Worm (Caenorhabditis elegans) whole organism, young adult: ENCODE measurements around the gene C05C9.3.

ENCODE experiments used
- C17E4.6 ChIP-seq: fragments of 200-800 bp; sonication (Bioruptor generic); IDR thresholded peaks from 2 replicates; pipeline ENCODE4 v1.3.6; 2022; ENCODE audit warnings: missing genetic modification reagents, missing genetic modification characterization, missing compliant biosample characterization
- F10E7.11 ChIP-seq: sonication (generic microtip); optimal IDR thresholded peaks from 2 replicates; lab custom pipeline; 2017; ENCODE audit warnings: mild to moderate bottlenecking, missing genetic modification characterization, moderate library complexity, missing compliant biosample characterization
- F33H1.4 ChIP-seq: fragments of 200-800 bp; sonication (Bioruptor generic); IDR thresholded peaks from 2 replicates; pipeline ENCODE4 v1.3.6; 2022; ENCODE audit warnings: missing genetic modification reagents, missing genetic modification characterization, missing compliant biosample characterization
- T07F8.4 ChIP-seq: sonication (generic microtip); optimal IDR thresholded peaks from 2 replicates; lab custom pipeline; 2016; ENCODE audit warnings: mild to moderate bottlenecking, missing genetic modification characterization, moderate library complexity, missing compliant biosample characterization
- aptf-2 ChIP-seq: fragments of 200-800 bp; sonication (Bioruptor generic); conservative IDR thresholded peaks from 2 replicates; pipeline ENCODE4 v1.3.6; 2022; ENCODE audit warnings: missing genetic modification reagents, missing genetic modification characterization, missing compliant biosample characterization
- aptf-3 ChIP-seq: fragments of 200-800 bp; sonication (Bioruptor generic); IDR thresholded peaks from 2 replicates; pipeline ENCODE4 v1.3.6; 2022; ENCODE audit warnings: missing genetic modification characterization, missing compliant biosample characterization
- atf-7 ChIP-seq: sonication (generic microtip); optimal IDR thresholded peaks from 2 replicates; lab custom pipeline; 2017; ENCODE audit warnings: mild to moderate bottlenecking, missing genetic modification characterization, missing compliant biosample characterization
- attf-6 ChIP-seq: fragments of 200-800 bp; sonication (Bioruptor generic); IDR thresholded peaks from 2 replicates; pipeline ENCODE4 v1.3.6; 2022; ENCODE audit warnings: missing genetic modification reagents, missing genetic modification characterization, missing compliant biosample characterization
- bed-2 ChIP-seq: fragments of 200-800 bp; sonication (Bioruptor generic); IDR thresholded peaks from 2 replicates; pipeline ENCODE4 v1.3.6; 2022; ENCODE audit warnings: missing genetic modification reagents, missing genetic modification characterization, missing compliant biosample characterization
- ccch-3 ChIP-seq: fragments of 200-800 bp; sonication (Bioruptor generic); optimal IDR thresholded peaks from 2 replicates; lab custom pipeline; 2018; ENCODE audit warnings: mild to moderate bottlenecking, missing genetic modification characterization, missing compliant biosample characterization
- cebp-1 ChIP-seq, 2 experiments: fragments of 200-800 bp in 1 of 2; sonication (Bioruptor generic) in 1 of 2; sonication (generic microtip) in 1 of 2; IDR thresholded peaks in 1 of 2; optimal IDR thresholded peaks in 1 of 2; 2 replicates each; pipeline versions ENCODE4 v1.3.6 to Lab custom; 2017 to 2022; ENCODE audit warnings: missing compliant biosample characterization in 2 of 2, missing genetic modification characterization in 2 of 2, mild to moderate bottlenecking in 1 of 2, missing genetic modification reagents in 1 of 2, moderate library complexity in 1 of 2
- ceh-27 ChIP-seq: fragments of 200-800 bp; sonication (Bioruptor generic); optimal IDR thresholded peaks from 2 replicates; lab custom pipeline; 2018; ENCODE audit warnings: mild to moderate bottlenecking, missing genetic modification characterization, moderate library complexity, missing compliant biosample characterization
- chd-7 ChIP-seq: sonication (generic microtip); optimal IDR thresholded peaks from 2 replicates; lab custom pipeline; 2016; ENCODE audit warnings: mild to moderate bottlenecking, missing genetic modification characterization, moderate library complexity, missing compliant biosample characterization
- die-1 ChIP-seq: sonication (generic microtip); optimal IDR thresholded peaks from 2 replicates; lab custom pipeline; 2016; ENCODE audit warnings: missing genotype, mild to moderate bottlenecking, missing genetic modification characterization, missing compliant biosample characterization
- dpff-1 ChIP-seq: sonication (generic microtip); optimal IDR thresholded peaks from 2 replicates; lab custom pipeline; 2017; ENCODE audit warnings: mild to moderate bottlenecking, missing genetic modification characterization, missing compliant biosample characterization
- efl-1 ChIP-seq: fragments of 150-350 bp; optimal IDR thresholded peaks from 2 replicates; lab custom pipeline; 2014; ENCODE audit warnings: missing biosample characterization, missing genetic modification reagents, missing genetic modification characterization
- egl-18 ChIP-seq: fragments of 200-800 bp; sonication (Bioruptor generic); IDR thresholded peaks from 2 replicates; pipeline ENCODE4 v1.3.6; 2022; ENCODE audit warnings: missing genetic modification reagents, missing genetic modification characterization, missing compliant biosample characterization
- ets-4 ChIP-seq: fragments of 200-800 bp; sonication (Bioruptor generic); optimal IDR thresholded peaks from 2 replicates; lab custom pipeline; 2018; ENCODE audit warnings: mild to moderate bottlenecking, missing genetic modification characterization, missing compliant biosample characterization
- gei-17 ChIP-seq: fragments of 200-800 bp; sonication (Bioruptor generic); optimal IDR thresholded peaks from 2 replicates; lab custom pipeline; 2018; ENCODE audit warnings: mild to moderate bottlenecking, missing genetic modification characterization, missing compliant biosample characterization
- hlh-12 ChIP-seq: sonication (generic microtip); optimal IDR thresholded peaks from 2 replicates; lab custom pipeline; 2016; ENCODE audit warnings: missing genetic modification characterization, missing compliant biosample characterization
- hmg-1.2 ChIP-seq: fragments of 200-800 bp; sonication (Bioruptor generic); IDR thresholded peaks from 2 replicates; pipeline ENCODE4 v1.3.6; 2022; ENCODE audit warnings: missing genetic modification reagents, missing genetic modification characterization, missing compliant biosample characterization
- let-607 ChIP-seq, 2 experiments: fragments of 200-800 bp in 1 of 2; sonication (Bioruptor generic) in 1 of 2; sonication (generic microtip) in 1 of 2; optimal IDR thresholded peaks; 2 replicates each; lab custom pipeline; 2016 to 2018; ENCODE audit warnings: mild to moderate bottlenecking in 2 of 2, missing compliant biosample characterization in 2 of 2, missing genetic modification characterization in 2 of 2, moderate library complexity in 2 of 2, missing genotype in 1 of 2
- madf-10 ChIP-seq: sonication (generic microtip); optimal IDR thresholded peaks from 2 replicates; lab custom pipeline; 2016; ENCODE audit warnings: mild to moderate bottlenecking, missing genetic modification characterization, missing compliant biosample characterization
- madf-3 ChIP-seq: fragments of 200-800 bp; sonication (Bioruptor generic); IDR thresholded peaks from 2 replicates; pipeline ENCODE4 v1.3.6; 2022; ENCODE audit warnings: missing genetic modification reagents, missing genetic modification characterization, missing compliant biosample characterization
- mel-28 ChIP-seq: sonication (generic microtip); optimal IDR thresholded peaks from 2 replicates; lab custom pipeline; 2016; ENCODE audit warnings: borderline replicate concordance, mild to moderate bottlenecking, missing genetic modification characterization, missing compliant biosample characterization
- mxl-1 ChIP-seq: sonication (generic microtip); optimal IDR thresholded peaks from 2 replicates; lab custom pipeline; 2016; ENCODE audit warnings: missing genetic modification characterization, missing compliant biosample characterization
- nhr-179 ChIP-seq: sonication (generic microtip); optimal IDR thresholded peaks from 2 replicates; lab custom pipeline; 2016; ENCODE audit warnings: mild to moderate bottlenecking, missing genetic modification characterization, missing compliant biosample characterization
- nhr-90 ChIP-seq: sonication (generic microtip); optimal IDR thresholded peaks from 2 replicates; lab custom pipeline; 2016; ENCODE audit warnings: missing genotype, mild to moderate bottlenecking, missing genetic modification characterization, missing compliant biosample characterization
- pbrm-1 ChIP-seq: fragments of 200-800 bp; sonication (Bioruptor generic); IDR thresholded peaks from 2 replicates; pipeline ENCODE4 v1.3.6; 2022; ENCODE audit warnings: missing genetic modification reagents, missing genetic modification characterization, missing compliant biosample characterization
- rec-8 ChIP-seq, 2 experiments: sonication (generic microtip); optimal IDR thresholded peaks; 2 replicates each; lab custom pipeline; 2016; ENCODE audit warnings: mild to moderate bottlenecking in 2 of 2, missing genetic modification characterization in 2 of 2, missing genetic modification reagents in 2 of 2, missing genotype in 2 of 2, missing biosample characterization in 1 of 2, missing compliant biosample characterization in 1 of 2, moderate library complexity in 1 of 2
- rpc-1 ChIP-seq, 2 experiments: fragments of 150-350 bp in 1 of 2; sonication (generic microtip) in 1 of 2; optimal IDR thresholded peaks; 2 replicates each; lab custom pipeline; 2014 to 2018; ENCODE audit warnings: missing biosample characterization in 1 of 2, missing genetic modification characterization in 1 of 2, missing genetic modification reagents in 1 of 2, missing genotype in 1 of 2
- sea-2 ChIP-seq: fragments of 200-800 bp; sonication (Bioruptor generic); IDR thresholded peaks from 2 replicates; pipeline ENCODE4 v1.3.6; 2022; ENCODE audit warnings: missing genetic modification characterization, missing compliant biosample characterization
- snpc-1.1 ChIP-seq: sonication (generic microtip); optimal IDR thresholded peaks from 2 replicates; lab custom pipeline; 2017; ENCODE audit warnings: missing genetic modification characterization, mild to moderate bottlenecking, missing compliant biosample characterization, antibody characterized with exemption, moderate library complexity, missing genotype, missing genetic modification reagents; ENCODE audit not compliant: insufficient read depth
- snpc-1.3 ChIP-seq: sonication (generic microtip); optimal IDR thresholded peaks from 2 replicates; lab custom pipeline; 2017; ENCODE audit warnings: missing genetic modification characterization, mild to moderate bottlenecking, missing compliant biosample characterization, antibody characterized with exemption, moderate library complexity, missing genotype, missing genetic modification reagents; ENCODE audit not compliant: insufficient read depth
- snpc-3.4 ChIP-seq: sonication (generic microtip); optimal IDR thresholded peaks from 2 replicates; lab custom pipeline; 2017; ENCODE audit warnings: missing genetic modification characterization, mild to moderate bottlenecking, missing compliant biosample characterization, antibody characterized with exemption, moderate library complexity, missing genotype, missing genetic modification reagents
- snpc-4 ChIP-seq, 5 experiments: fragments of 150-350 bp in 1 of 5; sonication (generic microtip) in 4 of 5; optimal IDR thresholded peaks; 2 replicates each; lab custom pipeline; 2014 to 2018; ENCODE audit warnings: missing genetic modification characterization in 5 of 5, missing biosample characterization in 3 of 5, antibody characterized with exemption in 2 of 5, mild to moderate bottlenecking in 2 of 5, missing compliant biosample characterization in 2 of 5, missing genotype in 2 of 5, moderate library complexity in 2 of 5, missing genetic modification reagents in 1 of 5
- unc-62 ChIP-seq: fragments of 150-350 bp; optimal IDR thresholded peaks from 2 replicates; lab custom pipeline; 2014; ENCODE audit warnings: missing biosample characterization, missing genetic modification reagents, missing genetic modification characterization
- zfh-2 ChIP-seq: fragments of 200-800 bp; sonication (Bioruptor generic); conservative IDR thresholded peaks from 2 replicates; pipeline ENCODE4 v1.3.6; 2022; ENCODE audit warnings: missing genetic modification reagents, missing genetic modification characterization, missing compliant biosample characterization
- ztf-22 ChIP-seq: fragments of 200-800 bp; sonication (Bioruptor generic); optimal IDR thresholded peaks from 2 replicates; lab custom pipeline; 2018; ENCODE audit warnings: mild to moderate bottlenecking, missing genetic modification characterization, moderate library complexity, missing compliant biosample characterization
- ztf-25 ChIP-seq: fragments of 200-800 bp; sonication (Bioruptor generic); IDR thresholded peaks from 2 replicates; pipeline ENCODE4 v1.3.6; 2022; ENCODE audit warnings: missing genetic modification reagents, missing genetic modification characterization, missing compliant biosample characterization
- ztf-3 ChIP-seq: fragments of 200-800 bp; sonication (Bioruptor generic); optimal IDR thresholded peaks from 2 replicates; lab custom pipeline; 2018; ENCODE audit warnings: mild to moderate bottlenecking, missing genetic modification characterization, missing compliant biosample characterization

The C05C9.3 gene

DNA sequence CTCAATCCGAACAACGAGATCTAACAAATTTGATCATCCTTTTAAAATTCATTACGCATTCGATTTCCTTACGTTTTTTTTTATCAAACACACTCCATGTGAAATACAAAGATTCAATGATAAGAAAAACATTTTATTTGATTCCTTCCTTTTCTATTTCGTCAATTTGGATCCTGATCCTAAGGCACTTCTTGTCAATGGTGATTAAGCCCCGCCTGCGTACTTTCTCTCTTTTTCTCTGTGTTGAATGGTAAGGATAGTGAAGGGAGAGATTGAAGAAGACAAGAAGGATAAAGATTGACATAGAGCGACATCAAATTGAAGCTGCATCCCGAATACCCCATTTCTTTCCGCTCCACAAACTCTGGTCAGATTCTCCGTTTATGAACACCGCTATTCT, 43.4 kb downstream of the C05C9.3 start, which contains the start of gene grd-1:
grd-1 (plus strand) TSS at position 241 of the 400 bp plus-strand sequence.
- TF ChIP-seq ztf-25 (GFP tag; lab: Robert Waterston, UW) (no peak), F33H1.4 (GFP tag; lab: Robert Waterston, UW) (no peak), hmg-1.2 (GFP tag; lab: Robert Waterston, UW) (no peak), nhr-179 (tag; lab: Kevin White, UChicago) (no peak), sea-2 (GFP tag; lab: Robert Waterston, UW) (no peak), cebp-1 (GFP tag; IDR thresholded peaks at IDR 0.05; lab: Robert Waterston, UW) (no peak), cebp-1 (tag; optimal IDR thresholded peaks at IDR 0.05; lab: Kevin White, UChicago) (no peak), madf-10 (tag; lab: Kevin White, UChicago) (no peak), nhr-90 (tag; lab: Kevin White, UChicago) (no peak), gei-17 (GFP tag; lab: Kevin White, UChicago) (no peak), rpc-1 (optimal IDR thresholded peaks at IDR 0.05; lab: Kevin White, UChicago) (no peak), rpc-1 (tag; optimal IDR thresholded peaks at IDR 0.05; lab: Kevin White, UChicago) (no peak)

DNA sequence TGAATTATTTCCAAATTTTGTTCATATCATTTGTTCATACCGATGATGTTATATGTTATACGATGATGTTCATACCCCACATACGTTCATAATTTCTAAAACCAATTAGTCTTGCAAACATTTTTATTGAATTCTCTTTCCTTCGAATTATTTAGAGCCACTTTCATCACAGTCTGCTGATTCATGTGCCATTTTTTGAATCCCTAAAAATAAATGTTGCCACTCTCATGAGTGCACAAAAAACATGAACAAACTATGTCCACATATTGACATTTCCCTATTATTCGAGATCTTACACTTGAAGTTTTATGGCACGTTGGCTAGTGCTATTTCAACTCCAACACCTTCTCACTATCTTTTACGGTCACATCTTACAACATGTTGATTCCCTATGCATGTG, 45.5 kb downstream of the C05C9.3 start, which contains the start of gene clc-17:
clc-17 (plus strand) TSS at position 301 of the 400 bp plus-strand sequence.
- TF ChIP-seq cebp-1 (GFP tag; IDR thresholded peaks at IDR 0.05; lab: Robert Waterston, UW): no peak
- TF ChIP-seq cebp-1 (tag; optimal IDR thresholded peaks at IDR 0.05; lab: Kevin White, UChicago): no peak
- no peak for TF ChIP-seq ztf-3 (GFP tag; lab: Kevin White, UChicago)
- no peak for TF ChIP-seq rec-8 (tag; optimal IDR thresholded peaks at IDR 0.05; lab: Kevin White, UChicago)
- no peak for TF ChIP-seq snpc-3.4
- TF ChIP-seq sea-2 (GFP tag; lab: Robert Waterston, UW): no peak
- TF ChIP-seq egl-18: no peak
- TF ChIP-seq ets-4 (GFP tag; lab: Kevin White, UChicago): no peak
- TF ChIP-seq die-1 (tag; lab: Kevin White, UChicago): no peak
- TF ChIP-seq snpc-4 (GFP tag; optimal IDR thresholded peaks at IDR 0.05; lab: Kevin White, UChicago): no peak
- no peak for TF ChIP-seq snpc-4 (tag; optimal IDR thresholded peaks at IDR 0.05; lab: Kevin White, UChicago)
- no peak for TF ChIP-seq unc-62 (GFP tag; lab: Kevin White, UChicago)
- no peak for TF ChIP-seq mxl-1 (tag; lab: Kevin White, UChicago)
- no peak for TF ChIP-seq T07F8.4
- TF ChIP-seq ztf-22: no peak
- no peak for TF ChIP-seq ztf-25 (GFP tag; lab: Robert Waterston, UW)
- no peak for TF ChIP-seq bed-2 (GFP tag; lab: Robert Waterston, UW)
- TF ChIP-seq aptf-2 (GFP tag; lab: Robert Waterston, UW): no peak
- TF ChIP-seq efl-1 (GFP tag; lab: Kevin White, UChicago): no peak

DNA sequence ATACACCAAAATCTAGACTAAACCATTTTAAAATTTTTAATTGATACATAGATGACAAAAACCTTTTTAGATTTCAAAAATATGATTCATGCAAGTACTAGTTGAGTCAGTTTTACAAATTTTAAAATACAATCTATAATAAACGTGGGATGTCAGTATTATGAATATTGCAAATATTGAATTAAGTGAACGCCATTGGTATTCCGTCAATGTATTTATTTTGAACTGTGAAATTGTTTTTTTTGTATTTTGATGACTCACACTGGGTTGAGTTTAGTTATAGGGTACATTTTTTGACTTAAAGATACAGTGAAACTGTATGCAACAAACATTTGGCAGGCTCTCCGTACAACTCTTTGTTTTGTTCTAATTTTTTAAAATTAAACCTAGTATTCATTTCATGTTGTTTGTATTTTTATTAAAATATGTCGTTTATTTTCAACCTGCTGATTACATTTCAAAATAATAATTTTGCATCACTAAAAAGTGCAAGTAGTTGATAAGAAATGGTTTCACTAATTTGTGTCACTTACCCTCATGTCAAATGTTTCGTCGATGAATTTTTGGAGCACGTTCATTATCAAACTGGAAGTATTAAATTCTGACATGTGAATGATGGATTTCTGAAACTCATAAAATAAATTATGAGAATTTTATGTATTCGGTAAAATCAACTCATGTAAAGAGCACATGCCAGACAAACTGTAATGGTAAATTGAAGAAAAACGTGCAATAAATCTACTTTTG, 47.6 kb downstream of the C05C9.3 start, which contains the start of gene W02H3.1:
W02H3.1 (minus strand) TSS at position 578 of the 747 bp plus-strand sequence.
- TF ChIP-seq aptf-3 (GFP tag; lab: Robert Waterston, UW) (no peak), zfh-2 (GFP tag; lab: Robert Waterston, UW) (no peak), atf-7 (tag; lab: Kevin White, UChicago) (no peak), ccch-3 (GFP tag; lab: Kevin White, UChicago) (no peak), pbrm-1 (no peak), hlh-12 (no peak), madf-3 (GFP tag; lab: Robert Waterston, UW) (no peak), ztf-22 (no peak), dpff-1 (tag; lab: Kevin White, UChicago) (no peak), F10E7.11 (no peak), gei-17 (GFP tag; lab: Kevin White, UChicago) (no peak), mel-28 (tag; lab: Kevin White, UChicago) (no peak), rpc-1 (optimal IDR thresholded peaks at IDR 0.05; lab: Kevin White, UChicago) (no peak), rpc-1 (tag; optimal IDR thresholded peaks at IDR 0.05; lab: Kevin White, UChicago) (no peak), let-607 (tag; optimal IDR thresholded peaks at IDR 0.05; lab: Kevin White, UChicago) (peak in 1 of 2 experiments; percentile 2), attf-6 (GFP tag; lab: Robert Waterston, UW) (no peak), C17E4.6 (GFP tag; lab: Robert Waterston, UW) (no peak), snpc-1.1 (no peak), unc-62 (GFP tag; lab: Kevin White, UChicago) (peak; percentile 31), snpc-1.3 (tag; lab: Kevin White, UChicago) (no peak), chd-7 (tag; lab: Kevin White, UChicago) (no peak), ceh-27 (GFP tag; lab: Kevin White, UChicago) (no peak)
